Worm (Caenorhabditis elegans) whole organism, L4 larva: ENCODE measurements around the gene C13A2.6.

ENCODE experiments used
- ceh-44 ChIP-seq: fragments of 200-800 bp; sonication (Bioruptor generic); IDR thresholded peaks from 2 replicates; pipeline ENCODE4 v1.3.6; 2022; ENCODE audit warnings: missing genetic modification reagents, missing genetic modification characterization, missing compliant biosample characterization
- unc-62 ChIP-seq, 3 experiments: fragments of 150-350 bp in 1 of 3; sonication (generic microtip); optimal IDR thresholded peaks in 2 of 3; peaks in 1 of 3; 1 replicate in 1 of 3; 2 replicates in 2 of 3; lab custom pipeline; 2014 to 2017; ENCODE audit warnings: missing biosample characterization in 3 of 3, missing genetic modification characterization in 3 of 3, missing genetic modification reagents in 3 of 3, missing genotype in 1 of 3

The C13A2.6 gene

ce11 chrV:7321915-7322314 lies 52.4 kb downstream of the C13A2.6 start, which contains the start of gene F10G2.10:
Gene F10G2.10, plus strand, starts transcription at chrV:7322215.
- TF ChIP-seq unc-62 (GFP tag; optimal IDR thresholded peaks at IDR 0.05 in 1 of 2; lab: Kevin White, UChicago) (peak in 1 of 2 experiments; percentile 39), unc-62 (tag; optimal IDR thresholded peaks at IDR 0.05; lab: Kevin White, UChicago) (no peak), ceh-44 (no peak)
